Worm (Caenorhabditis elegans): ENCODE measurements around the gene F09B12.7.
A peak's percentile ranks its signal among the peaks of the same experiment; 100 is the strongest.

F09B12.7 gene

ce11 chrX:15052385-15052784, 42.5 kb downstream of the F09B12.7 start, which contains the start of gene H03G16.6:
TSS of gene H03G16.6 (plus strand) at chrX:15052685.
- TF ChIP-seq lsy-2 (tag; optimal IDR thresholded peaks at IDR 0.05) (no peak), C34F6.9 (tag; optimal IDR thresholded peaks at IDR 0.05) (no peak), sem-4 (tag; optimal IDR thresholded peaks at IDR 0.05) (no peak), gmeb-1 (tag; optimal IDR thresholded peaks at IDR 0.05) (no peak), unc-62 (GFP tag; optimal IDR thresholded peaks at IDR 0.05) (no peak), ceh-82 (tag; optimal IDR thresholded peaks at IDR 0.05) (no peak), snpc-4 (tag; optimal IDR thresholded peaks at IDR 0.05) (no peak), lin-11 (tag; optimal IDR thresholded peaks at IDR 0.05) (no peak), nhr-25 (tag; optimal IDR thresholded peaks at IDR 0.05) (no peak)

- TF ChIP-seq ztf-11 (tag; optimal IDR thresholded peaks at IDR 0.05) (no peak), ceh-82 (tag; optimal IDR thresholded peaks at IDR 0.05) (no peak), crh-2 (tag; optimal IDR thresholded peaks at IDR 0.05) (no peak), mbf-1 (tag; optimal IDR thresholded peaks at IDR 0.05) (no peak), alr-1 (tag; optimal IDR thresholded peaks at IDR 0.05) (no peak), ceh-16 (tag; optimal IDR thresholded peaks at IDR 0.05) (no peak), aly-2 (tag; optimal IDR thresholded peaks at IDR 0.05) (no peak), F13H6.1 (tag; optimal IDR thresholded peaks at IDR 0.05) (no peak)
Measured at ce11 chrX:15050006-15050405, 44.9 kb downstream of the F09B12.7 start.

- TF ChIP-seq crh-2 (tag; optimal IDR thresholded peaks at IDR 0.05) = no peak
- TF ChIP-seq alr-1 (tag; optimal IDR thresholded peaks at IDR 0.05) = no peak
- TF ChIP-seq ztf-11 (tag; optimal IDR thresholded peaks at IDR 0.05) = no peak
- TF ChIP-seq unc-55 (GFP tag; optimal IDR thresholded peaks at IDR 0.05) = no peak
- no peak for TF ChIP-seq nhr-6 (tag; optimal IDR thresholded peaks at IDR 0.05)
- TF ChIP-seq zag-1 (tag; optimal IDR thresholded peaks at IDR 0.05) = no peak
- no peak for TF ChIP-seq ama-1 (optimal IDR thresholded peaks at IDR 0.05)
- no peak for TF ChIP-seq mdl-1 (tag; optimal IDR thresholded peaks at IDR 0.05)
- TF ChIP-seq nhr-129 (tag; optimal IDR thresholded peaks at IDR 0.05) = no peak
- no peak for TF ChIP-seq R02D3.7 (tag; optimal IDR thresholded peaks at IDR 0.05)
- no peak for TF ChIP-seq ztf-4 (tag; optimal IDR thresholded peaks at IDR 0.05)
- TF ChIP-seq nhr-10 (tag; optimal IDR thresholded peaks at IDR 0.05) = no peak
- no peak for TF ChIP-seq nhr-12 (tag; optimal IDR thresholded peaks at IDR 0.05)
- no peak for TF ChIP-seq gmeb-1 (tag; optimal IDR thresholded peaks at IDR 0.05)
- TF ChIP-seq Y55F3AM.14 (GFP tag; optimal IDR thresholded peaks at IDR 0.05) = no peak
- no peak for TF ChIP-seq blmp-1 (tag; optimal IDR thresholded peaks at IDR 0.05; ENCODE audit: insufficient read depth)
- TF ChIP-seq egl-27 (tag; optimal IDR thresholded peaks at IDR 0.05) = no peak
- TF ChIP-seq fos-1 (tag; optimal IDR thresholded peaks at IDR 0.05) = no peak
- TF ChIP-seq ceh-16 (tag; optimal IDR thresholded peaks at IDR 0.05) = no peak
Measured at ce11 chrX:15047541-15047940, 47.3 kb downstream of the F09B12.7 start.

DNA sequence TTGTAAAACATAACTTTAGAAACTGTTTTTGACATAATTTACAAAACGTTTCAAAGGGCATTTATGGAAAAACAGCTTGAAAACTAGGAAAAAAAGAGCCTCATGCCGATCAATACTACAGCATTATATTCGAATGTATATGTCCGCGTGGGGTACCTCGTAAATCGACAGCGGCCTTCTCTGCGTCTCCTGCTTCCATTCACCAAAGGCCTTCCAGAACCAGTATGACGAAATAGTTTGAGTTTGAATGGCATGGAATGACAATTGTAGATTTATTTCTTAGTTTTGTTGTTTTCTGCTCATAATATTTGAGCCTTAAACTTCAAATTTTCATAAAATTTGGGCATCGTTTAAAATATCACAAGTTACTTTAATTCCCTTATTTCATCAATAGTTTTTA, 49.5 kb downstream of the F09B12.7 start:
- TF ChIP-seq mbf-1 (tag; optimal IDR thresholded peaks at IDR 0.05) (no peak), sma-3 (GFP tag; optimal IDR thresholded peaks at IDR 0.05) (no peak), lsy-2 (tag; optimal IDR thresholded peaks at IDR 0.05) (peak in 1 of 2 experiments; percentile 8), nhr-129 (tag; optimal IDR thresholded peaks at IDR 0.05) (peak; percentile 20), nhr-10 (tag; optimal IDR thresholded peaks at IDR 0.05) (no peak), elt-3 (tag; optimal IDR thresholded peaks at IDR 0.05) (no peak), fos-1 (tag; optimal IDR thresholded peaks at IDR 0.05) (no peak), gmeb-1 (tag; optimal IDR thresholded peaks at IDR 0.05) (no peak), ceh-16 (tag; optimal IDR thresholded peaks at IDR 0.05) (no peak), ztf-11 (tag; optimal IDR thresholded peaks at IDR 0.05) (no peak), C34F6.9 (tag; optimal IDR thresholded peaks at IDR 0.05) (peak; percentile 44), unc-39 (tag; optimal IDR thresholded peaks at IDR 0.05) (no peak), elt-1 (tag; optimal IDR thresholded peaks at IDR 0.05) (no peak), alr-1 (tag; optimal IDR thresholded peaks at IDR 0.05) (no peak), unc-55 (GFP tag; optimal IDR thresholded peaks at IDR 0.05) (peak; percentile 60)

Measured in whole organism, L2 larva.